Fruit fly (Drosophila melanogaster): ENCODE measurements around the gene CG6495.

The CG6495 gene

DNA sequence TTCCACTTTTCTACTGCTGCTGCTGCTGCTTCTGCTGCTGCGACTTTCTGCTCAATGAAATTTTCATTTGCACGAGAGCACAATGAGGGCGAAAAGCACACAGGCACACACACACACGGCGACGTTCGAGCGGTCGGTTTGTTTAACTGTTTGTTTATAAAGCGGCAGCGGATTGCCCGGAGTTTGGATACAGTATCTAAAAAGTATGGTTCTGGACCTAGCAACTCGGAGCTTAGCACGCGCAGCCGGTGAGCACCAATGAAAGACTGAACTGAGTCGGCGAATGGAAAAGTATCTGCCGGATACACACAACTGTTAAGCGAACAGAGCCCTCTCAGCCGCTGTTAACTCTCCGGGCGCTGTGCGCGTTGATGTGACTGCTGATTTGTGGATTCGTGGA, 4.9 kb upstream of the CG6495 start, which contains the start of gene CG17124 (continued):
- TF ChIP-seq CG16779 (GFP tag; IDR thresholded peaks at IDR 0.05): no peak
- TF ChIP-seq sqz (GFP tag; optimal IDR thresholded peaks at IDR 0.05): no peak
- no peak for TF ChIP-seq CG16813 (GFP tag; IDR thresholded peaks at IDR 0.05; ENCODE audit: partially characterized antibody)
- no peak for TF ChIP-seq Dref (GFP tag; IDR thresholded peaks at IDR 0.05)
- TF ChIP-seq kay (GFP tag; optimal IDR thresholded peaks at IDR 0.05): no peak
- TF ChIP-seq CG7839 (tag; optimal IDR thresholded peaks at IDR 0.05): peak; percentile 24
- no peak for TF ChIP-seq CG3838 (GFP tag; optimal IDR thresholded peaks at IDR 0.05)
- peak; percentile 43 for TF ChIP-seq Meics (GFP tag; optimal IDR thresholded peaks at IDR 0.05)
- peak; percentile 87 for TF ChIP-seq abd-A (tag; optimal IDR thresholded peaks at IDR 0.05)
- TF ChIP-seq ATbp (GFP tag; optimal IDR thresholded peaks at IDR 0.05): peak; percentile 14
- TF ChIP-seq slp2 (GFP tag; optimal IDR thresholded peaks at IDR 0.05): no peak
- TF ChIP-seq Neu2 (GFP tag; optimal IDR thresholded peaks at IDR 0.05; ENCODE audit: borderline replicate concordance): no peak
- peak; percentile 37 for TF ChIP-seq CG2678 (tag; optimal IDR thresholded peaks at IDR 0.05)
- TF ChIP-seq CG14965 (GFP tag; optimal IDR thresholded peaks at IDR 0.05; ENCODE audit: borderline replicate concordance): no peak
- TF ChIP-seq seq (GFP tag; IDR thresholded peaks at IDR 0.05): no peak
- peak; percentile 4 for TF ChIP-seq CG2120 (GFP tag; optimal IDR thresholded peaks at IDR 0.05)
- TF ChIP-seq Hand (GFP tag; optimal IDR thresholded peaks at IDR 0.05): peak; percentile 19
- peak; percentile 39; the same call in 1 of the 2 replicates for TF ChIP-seq stc (GFP tag; IDR thresholded peaks at IDR 0.05)
- peak; percentile 59 for TF ChIP-seq onecut (GFP tag; IDR thresholded peaks at IDR 0.05)
- peak; percentile 64; the same call in 1 of the 2 replicates for TF ChIP-seq CG32767 (GFP tag; IDR thresholded peaks at IDR 0.05)
- TF ChIP-seq Sin3A (optimal IDR thresholded peaks at IDR 0.05): no peak
- TF ChIP-seq trh (GFP tag; optimal IDR thresholded peaks at IDR 0.05): no peak
- peak; percentile 72 for TF ChIP-seq CG5180 (GFP tag; optimal IDR thresholded peaks at IDR 0.05)
- TF ChIP-seq CG18011 (GFP tag; optimal IDR thresholded peaks at IDR 0.05): no peak
- TF ChIP-seq CG4707 (GFP tag; optimal IDR thresholded peaks at IDR 0.05): peak; percentile 13
- TF ChIP-seq lab (GFP tag; optimal IDR thresholded peaks at IDR 0.05): peak; percentile 66
- TF ChIP-seq wor (GFP tag; IDR thresholded peaks at IDR 0.05): no peak
- TF ChIP-seq CG14441 (GFP tag; IDR thresholded peaks at IDR 0.05): no peak
- TF ChIP-seq Ptx1 (GFP tag; IDR thresholded peaks at IDR 0.05): no peak
- peak; percentile 30 for TF ChIP-seq CrebB (tag; optimal IDR thresholded peaks at IDR 0.05)
- no peak for TF ChIP-seq ken (GFP tag; IDR thresholded peaks at IDR 0.05)
- peak; percentile 22 for TF ChIP-seq CG15601 (tag; optimal IDR thresholded peaks at IDR 0.05)
- no peak for TF ChIP-seq CG17802 (tag; optimal IDR thresholded peaks at IDR 0.05)
- TF ChIP-seq CG32532 (GFP tag; IDR thresholded peaks at IDR 0.05): peak; percentile 34; the same call in 1 of the 2 replicates
- TF ChIP-seq CG7963 (GFP tag; IDR thresholded peaks at IDR 0.05; ENCODE audit: partially characterized antibody): 0 out of 3 replicates have a peak, but pooled peaks have one; percentile 17
- peak; percentile 10 for TF ChIP-seq CG1792 (GFP tag; optimal IDR thresholded peaks at IDR 0.05)
- peak; percentile 18 for TF ChIP-seq bcd (GFP tag; optimal IDR thresholded peaks at IDR 0.05)
- no peak for TF ChIP-seq Hmx (GFP tag; optimal IDR thresholded peaks at IDR 0.05)
- no peak for TF ChIP-seq Gug (GFP tag; IDR thresholded peaks at IDR 0.05)
- TF ChIP-seq Lim3 (GFP tag; IDR thresholded peaks at IDR 0.05): no peak
- TF ChIP-seq CG15073 (GFP tag; optimal IDR thresholded peaks at IDR 0.05): no peak
- peak; percentile 15 for TF ChIP-seq gcm (GFP tag; optimal IDR thresholded peaks at IDR 0.05)
- peak; percentile 64 for TF ChIP-seq MTF-1 (GFP tag; optimal IDR thresholded peaks at IDR 0.05; ENCODE audit: borderline replicate concordance)
- TF ChIP-seq B-H2 (GFP tag; optimal IDR thresholded peaks at IDR 0.05): peak; percentile 68
- no peak for TF ChIP-seq cato (GFP tag; optimal IDR thresholded peaks at IDR 0.05; ENCODE audit: borderline replicate concordance)
- no peak for TF ChIP-seq CG11723 (GFP tag; optimal IDR thresholded peaks at IDR 0.05)
- no peak for TF ChIP-seq CG1024 (GFP tag; IDR thresholded peaks at IDR 0.05)
- no peak for TF ChIP-seq ems (GFP tag; optimal IDR thresholded peaks at IDR 0.05)
- TF ChIP-seq toy (GFP tag; IDR thresholded peaks at IDR 0.05): no peak
- TF ChIP-seq gsb (GFP tag; IDR thresholded peaks at IDR 0.05): 0 out of 2 replicates have a peak, but pooled peaks have one; percentile 31
- TF ChIP-seq ato (GFP tag; IDR thresholded peaks at IDR 0.05; ENCODE audit: partially characterized antibody): 0 out of 2 replicates have a peak, but pooled peaks have one; percentile 9
